Fruit fly (Drosophila melanogaster): ENCODE data around the gene CCHa1.

- TF ChIP-seq CG12768 (GFP tag; optimal IDR thresholded peaks at IDR 0.05) (no peak), CG7045 (GFP tag; optimal IDR thresholded peaks at IDR 0.05) (no peak), tj (GFP tag; optimal IDR thresholded peaks at IDR 0.05) (no peak), bab1 (GFP tag; optimal IDR thresholded peaks at IDR 0.05) (no peak), CG5204 (GFP tag; optimal IDR thresholded peaks at IDR 0.05) (no peak), toe (GFP tag; optimal IDR thresholded peaks at IDR 0.05) (no peak), Hr96 (GFP tag; optimal IDR thresholded peaks at IDR 0.05) (no peak), CG11617 (GFP tag; optimal IDR thresholded peaks at IDR 0.05) (no peak), cnc (optimal IDR thresholded peaks at IDR 0.05) (no peak), kay (GFP tag; ENCODE audit: borderline replicate concordance) (no peak), pad (GFP tag; optimal IDR thresholded peaks at IDR 0.05) (no peak), Clk (GFP tag; optimal IDR thresholded peaks at IDR 0.05) (no peak), Mnt (GFP tag; optimal IDR thresholded peaks at IDR 0.05) (no peak)
Measured at dm6 chr3R:14107597-14107996, 11.0 kb upstream of the CCHa1 start.

All from whole organism, adult.